Worm (Caenorhabditis elegans) whole organism, early embryonic: ENCODE results near the gene F33C8.4.

Experiments used
- F13C5.2 ChIP-seq: sonication (generic microtip); optimal IDR thresholded peaks from 2 replicates; lab custom pipeline; 2017; ENCODE audit warnings: mild to moderate bottlenecking, missing genetic modification characterization, inconsistent platforms, missing compliant biosample characterization
- ama-1 ChIP-seq: fragments of 150-350 bp; optimal IDR thresholded peaks from 2 replicates; lab custom pipeline; 2014
- ceh-36 ChIP-seq: sonication (generic microtip); optimal IDR thresholded peaks from 2 replicates; lab custom pipeline; 2016; ENCODE audit warnings: missing genetic modification characterization, inconsistent platforms, missing compliant biosample characterization
- ets-7 ChIP-seq: sonication (generic microtip); optimal IDR thresholded peaks from 2 replicates; lab custom pipeline; 2016; ENCODE audit warnings: missing genotype, missing genetic modification characterization, missing compliant biosample characterization
- flt-1 ChIP-seq: fragments of 200-800 bp; sonication (Bioruptor generic); IDR thresholded peaks from 2 replicates; pipeline ENCODE4 v1.3.6; 2022; ENCODE audit warnings: missing genetic modification characterization, missing compliant biosample characterization
- hmbx-1 ChIP-seq: sonication (generic microtip); optimal IDR thresholded peaks from 2 replicates; lab custom pipeline; 2016; ENCODE audit warnings: mild to moderate bottlenecking, missing genetic modification characterization, missing compliant biosample characterization
- hmg-4 ChIP-seq: fragments of 200-800 bp; sonication (Bioruptor generic); optimal IDR thresholded peaks from 2 replicates; lab custom pipeline; 2018; ENCODE audit warnings: mild to moderate bottlenecking, missing genetic modification characterization, missing compliant biosample characterization
- hnd-1 ChIP-seq: sonication (generic microtip); optimal IDR thresholded peaks from 2 replicates; lab custom pipeline; 2016; ENCODE audit warnings: missing genetic modification characterization, missing compliant biosample characterization
- pes-1 ChIP-seq: fragments of 200-800 bp; sonication (Bioruptor generic); IDR thresholded peaks from 2 replicates; pipeline ENCODE4 v1.3.6; 2022; ENCODE audit warnings: missing genetic modification reagents, missing genetic modification characterization, missing compliant biosample characterization
- scrt-1 ChIP-seq: fragments of 200-800 bp; sonication (Bioruptor generic); IDR thresholded peaks from 2 replicates; pipeline ENCODE4 v1.3.6; 2022; ENCODE audit warnings: missing genetic modification characterization, missing compliant biosample characterization
- sea-1 ChIP-seq: fragments of 200-800 bp; sonication (Bioruptor generic); conservative IDR thresholded peaks from 2 replicates; pipeline ENCODE4 v1.3.6; 2022; ENCODE audit warnings: missing genetic modification characterization, missing compliant biosample characterization
- tbx-37 ChIP-seq: fragments of 200-800 bp; sonication (Bioruptor generic); conservative IDR thresholded peaks from 2 replicates; pipeline ENCODE4 v1.3.6; 2022; ENCODE audit warnings: missing genetic modification reagents, missing genetic modification characterization, missing compliant biosample characterization
- tra-4 ChIP-seq: sonication (generic microtip); optimal IDR thresholded peaks from 2 replicates; lab custom pipeline; 2017; ENCODE audit warnings: missing genetic modification characterization, missing compliant biosample characterization

ce11 chrX:14704933-14705332, 27.1 kb upstream of the F33C8.4 start:
- TF ChIP-seq ama-1 (lab: Kevin White, UChicago) (no peak), ceh-36 (tag; lab: Kevin White, UChicago) (no peak), hmbx-1 (tag; lab: Kevin White, UChicago) (no peak), F13C5.2 (no peak), ets-7 (tag; lab: Kevin White, UChicago) (no peak), hmg-4 (no peak), hnd-1 (tag; lab: Kevin White, UChicago) (no peak), sea-1 (GFP tag; lab: Robert Waterston, UW) (no peak), flt-1 (no peak), scrt-1 (GFP tag; lab: Robert Waterston, UW) (no peak), tbx-37 (GFP tag; lab: Robert Waterston, UW) (no peak), pes-1 (GFP tag; lab: Robert Waterston, UW) (no peak), tra-4 (tag; lab: Kevin White, UChicago) (no peak)
